Worm (Caenorhabditis elegans) whole organism, L2 larva: ENCODE measurements around the gene ugt-29.
A peak's percentile ranks its signal among the peaks of the same experiment; 100 is the strongest.

Source experiments
- C34F6.9 ChIP-seq: fragments of 150-350 bp; optimal IDR thresholded peaks from 2 replicates; lab custom pipeline; 2014; ENCODE audit warnings: missing biosample characterization, missing genetic modification characterization
- F13H6.1 ChIP-seq: sonication (generic microtip); optimal IDR thresholded peaks from 2 replicates; lab custom pipeline; 2016; ENCODE audit warnings: missing genetic modification characterization, missing compliant biosample characterization
- R02D3.7 ChIP-seq: fragments of 150-350 bp; optimal IDR thresholded peaks from 2 replicates; lab custom pipeline; 2014; ENCODE audit warnings: missing biosample characterization, missing genetic modification characterization
- Y55F3AM.14 ChIP-seq: fragments of 200-800 bp; sonication (Bioruptor generic); optimal IDR thresholded peaks from 2 replicates; lab custom pipeline; 2018; ENCODE audit warnings: mild to moderate bottlenecking, missing genetic modification characterization, missing compliant biosample characterization
- ZK546.5 ChIP-seq: sonication (generic microtip); optimal IDR thresholded peaks from 2 replicates; lab custom pipeline; 2017; ENCODE audit warnings: missing biosample characterization, missing genetic modification characterization
- alr-1 ChIP-seq: fragments of 150-350 bp; optimal IDR thresholded peaks from 2 replicates; lab custom pipeline; 2014; ENCODE audit warnings: missing biosample characterization, missing genetic modification characterization
- aly-2 ChIP-seq: fragments of 150-350 bp; optimal IDR thresholded peaks from 2 replicates; lab custom pipeline; 2014; ENCODE audit warnings: missing biosample characterization, missing genetic modification characterization
- ama-1 ChIP-seq: fragments of 150-350 bp; optimal IDR thresholded peaks from 2 replicates; lab custom pipeline; 2018; ENCODE audit warnings: inconsistent platforms
- blmp-1 ChIP-seq: sonication (generic microtip); optimal IDR thresholded peaks from 2 replicates; lab custom pipeline; 2017; ENCODE audit warnings: missing genetic modification characterization, mild to moderate bottlenecking, missing compliant biosample characterization, antibody characterized with exemption, moderate library complexity; ENCODE audit not compliant: insufficient read depth
- ceh-16 ChIP-seq: fragments of 150-350 bp; optimal IDR thresholded peaks from 2 replicates; lab custom pipeline; 2014; ENCODE audit warnings: missing biosample characterization, missing genetic modification characterization
- ceh-82 ChIP-seq: fragments of 150-350 bp; optimal IDR thresholded peaks from 2 replicates; lab custom pipeline; 2014; ENCODE audit warnings: missing biosample characterization, missing genetic modification characterization
- crh-2 ChIP-seq: sonication (generic microtip); optimal IDR thresholded peaks from 2 replicates; lab custom pipeline; 2017; ENCODE audit warnings: missing biosample characterization, missing genetic modification characterization
- dmd-4 ChIP-seq: sonication (generic microtip); optimal IDR thresholded peaks from 2 replicates; lab custom pipeline; 2017; ENCODE audit warnings: missing biosample characterization, missing genetic modification characterization
- egl-27 ChIP-seq: sonication (generic microtip); optimal IDR thresholded peaks from 3 replicates; lab custom pipeline; 2017; ENCODE audit warnings: missing biosample characterization, missing genetic modification reagents, missing genetic modification characterization
- elt-1 ChIP-seq: fragments of 150-350 bp; optimal IDR thresholded peaks from 2 replicates; lab custom pipeline; 2014; ENCODE audit warnings: missing biosample characterization, missing genetic modification characterization
- elt-3 ChIP-seq: sonication (generic microtip); optimal IDR thresholded peaks from 2 replicates; lab custom pipeline; 2017; ENCODE audit warnings: missing biosample characterization, missing genetic modification characterization
- fos-1 ChIP-seq: fragments of 150-350 bp; optimal IDR thresholded peaks from 2 replicates; lab custom pipeline; 2014; ENCODE audit warnings: missing biosample characterization, missing genetic modification characterization
- gmeb-1 ChIP-seq: fragments of 150-350 bp; optimal IDR thresholded peaks from 2 replicates; lab custom pipeline; 2014; ENCODE audit warnings: missing biosample characterization, missing genetic modification characterization
- lin-11 ChIP-seq: fragments of 150-350 bp; sonication (generic microtip); optimal IDR thresholded peaks from 2 replicates; lab custom pipeline; 2014; ENCODE audit warnings: missing biosample characterization, missing genetic modification characterization, inconsistent platforms, mixed read lengths
- lin-13 ChIP-seq: fragments of 150-350 bp; optimal IDR thresholded peaks from 2 replicates; lab custom pipeline; 2014; ENCODE audit warnings: missing biosample characterization, missing genetic modification reagents, missing genetic modification characterization
- lin-39 ChIP-seq: fragments of 150-350 bp; optimal IDR thresholded peaks from 2 replicates; lab custom pipeline; 2014; ENCODE audit warnings: missing biosample characterization, missing genetic modification reagents, missing genetic modification characterization
- lsy-2 ChIP-seq, 2 experiments: fragments of 150-350 bp in 1 of 2; sonication (generic microtip) in 1 of 2; optimal IDR thresholded peaks; 2 replicates each; lab custom pipeline; 2014 to 2017; ENCODE audit warnings: missing biosample characterization in 2 of 2, missing genetic modification characterization in 2 of 2
- mab-5 ChIP-seq: fragments of 150-350 bp; optimal IDR thresholded peaks from 2 replicates; lab custom pipeline; 2014; ENCODE audit warnings: missing biosample characterization, missing genetic modification characterization
- mbf-1 ChIP-seq: sonication (generic microtip); optimal IDR thresholded peaks from 2 replicates; lab custom pipeline; 2017; ENCODE audit warnings: missing biosample characterization, missing genetic modification characterization
- mdl-1 ChIP-seq, 2 experiments: fragments of 150-350 bp in 1 of 2; sonication (generic microtip) in 1 of 2; optimal IDR thresholded peaks; 2 replicates each; lab custom pipeline; 2017; ENCODE audit warnings: missing biosample characterization in 2 of 2, missing genetic modification characterization in 2 of 2
- nhr-10 ChIP-seq: sonication (generic microtip); optimal IDR thresholded peaks from 2 replicates; lab custom pipeline; 2017; ENCODE audit warnings: missing biosample characterization, missing genetic modification characterization
- nhr-11 ChIP-seq: fragments of 150-350 bp; optimal IDR thresholded peaks from 2 replicates; lab custom pipeline; 2014; ENCODE audit warnings: missing biosample characterization, missing genetic modification characterization
- nhr-12 ChIP-seq: fragments of 150-350 bp; optimal IDR thresholded peaks from 2 replicates; lab custom pipeline; 2014; ENCODE audit warnings: missing biosample characterization, missing genetic modification characterization
- nhr-129 ChIP-seq: fragments of 150-350 bp; optimal IDR thresholded peaks from 2 replicates; lab custom pipeline; 2014; ENCODE audit warnings: missing biosample characterization, missing genetic modification characterization
- nhr-21 ChIP-seq: fragments of 150-350 bp; optimal IDR thresholded peaks from 2 replicates; lab custom pipeline; 2014; ENCODE audit warnings: missing biosample characterization, missing genetic modification characterization
- nhr-23 ChIP-seq: fragments of 150-350 bp; optimal IDR thresholded peaks from 2 replicates; lab custom pipeline; 2014; ENCODE audit warnings: missing biosample characterization, missing genetic modification reagents, missing genetic modification characterization
- nhr-237 ChIP-seq: fragments of 150-350 bp; optimal IDR thresholded peaks from 2 replicates; lab custom pipeline; 2014; ENCODE audit warnings: missing biosample characterization, missing genetic modification characterization
- nhr-25 ChIP-seq: fragments of 150-350 bp; sonication (generic microtip); optimal IDR thresholded peaks from 3 replicates; lab custom pipeline; 2014; ENCODE audit warnings: missing biosample characterization, missing genetic modification characterization
- nhr-6 ChIP-seq: fragments of 150-350 bp; optimal IDR thresholded peaks from 2 replicates; lab custom pipeline; 2014; ENCODE audit warnings: missing biosample characterization, missing genetic modification characterization
- nhr-77 ChIP-seq: fragments of 150-350 bp; optimal IDR thresholded peaks from 2 replicates; lab custom pipeline; 2014; ENCODE audit warnings: missing biosample characterization, missing genetic modification characterization
- peb-1 ChIP-seq: fragments of 150-350 bp; optimal IDR thresholded peaks from 2 replicates; lab custom pipeline; 2014; ENCODE audit warnings: missing biosample characterization, missing genetic modification characterization
- sem-4 ChIP-seq: fragments of 150-350 bp; optimal IDR thresholded peaks from 2 replicates; lab custom pipeline; 2014; ENCODE audit warnings: missing biosample characterization, missing genetic modification reagents, missing genetic modification characterization
- skn-1 ChIP-seq: sonication (generic microtip); optimal IDR thresholded peaks from 2 replicates; lab custom pipeline; 2017; ENCODE audit warnings: missing biosample characterization, missing genetic modification characterization
- sma-3 ChIP-seq: sonication (generic microtip); optimal IDR thresholded peaks from 2 replicates; lab custom pipeline; 2016; ENCODE audit warnings: missing genetic modification reagents, missing genetic modification characterization, missing compliant biosample characterization
- sma-9 ChIP-seq, 2 experiments: fragments of 150-350 bp in 1 of 2; sonication (generic microtip) in 1 of 2; optimal IDR thresholded peaks; 2 replicates each; lab custom pipeline; 2014 to 2016; ENCODE audit warnings: missing genetic modification characterization in 2 of 2, mild to moderate bottlenecking in 1 of 2, missing biosample characterization in 1 of 2, missing compliant biosample characterization in 1 of 2, missing genetic modification reagents in 1 of 2, moderate library complexity in 1 of 2
- snpc-4 ChIP-seq: fragments of 150-350 bp; optimal IDR thresholded peaks from 2 replicates; lab custom pipeline; 2014; ENCODE audit warnings: missing biosample characterization, missing genetic modification characterization
- unc-39 ChIP-seq: fragments of 150-350 bp; optimal IDR thresholded peaks from 2 replicates; lab custom pipeline; 2014; ENCODE audit warnings: missing biosample characterization, missing genetic modification characterization
- unc-55 ChIP-seq: fragments of 150-350 bp; sonication (generic microtip); optimal IDR thresholded peaks from 3 replicates; lab custom pipeline; 2014; ENCODE audit warnings: missing biosample characterization, missing genetic modification reagents, missing genetic modification characterization
- unc-62 ChIP-seq: fragments of 150-350 bp; optimal IDR thresholded peaks from 2 replicates; lab custom pipeline; 2014; ENCODE audit warnings: missing biosample characterization, missing genetic modification reagents, missing genetic modification characterization
- zag-1 ChIP-seq: fragments of 150-350 bp; optimal IDR thresholded peaks from 2 replicates; lab custom pipeline; 2014; ENCODE audit warnings: missing biosample characterization, missing genetic modification characterization
- ztf-1 ChIP-seq: fragments of 200-800 bp; sonication (Bioruptor generic); conservative IDR thresholded peaks from 2 replicates; pipeline ENCODE4 v1.3.6; 2022; ENCODE audit warnings: missing genetic modification characterization, missing compliant biosample characterization
- ztf-11 ChIP-seq: sonication (generic microtip); optimal IDR thresholded peaks from 2 replicates; lab custom pipeline; 2017; ENCODE audit warnings: missing biosample characterization, missing genetic modification characterization
- ztf-4 ChIP-seq: fragments of 150-350 bp; optimal IDR thresholded peaks from 2 replicates; lab custom pipeline; 2014; ENCODE audit warnings: missing biosample characterization, missing genetic modification characterization

Gene ugt-29

DNA sequence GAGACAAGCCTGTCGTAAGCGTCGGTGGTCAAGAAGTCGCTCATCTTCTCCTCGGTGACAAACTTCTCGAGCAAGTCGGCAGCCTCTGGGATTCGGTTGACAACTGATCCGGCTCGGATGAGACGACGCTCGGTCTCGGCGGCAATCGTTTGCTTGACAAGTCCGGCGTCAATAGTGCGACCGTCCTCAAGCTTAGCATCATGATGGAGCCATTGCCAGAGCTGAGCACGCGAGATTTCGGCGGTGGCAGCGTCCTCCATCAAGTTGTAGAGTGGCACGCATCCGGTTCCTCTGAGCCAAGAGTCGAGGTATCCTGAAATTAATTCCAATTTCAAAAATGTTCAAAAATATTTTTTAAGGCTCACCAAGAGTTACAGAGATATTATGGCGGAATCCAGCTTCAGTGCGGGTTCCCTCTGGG, 25.1 kb upstream of the ugt-29 start:
- TF ChIP-seq sma-3 (GFP tag; lab: Kevin White, UChicago): peak; percentile 31
- no peak for TF ChIP-seq blmp-1 (tag; lab: Kevin White, UChicago)

- peak; percentile 37 for TF ChIP-seq snpc-4 (tag; lab: Kevin White, UChicago)
- TF ChIP-seq blmp-1 (tag; lab: Kevin White, UChicago): peak; percentile 73
- TF ChIP-seq alr-1 (tag; lab: Kevin White, UChicago): no peak
- no peak for TF ChIP-seq unc-39 (tag; lab: Kevin White, UChicago)
- TF ChIP-seq zag-1: no peak
- peak; percentile 89 for TF ChIP-seq nhr-25 (tag; lab: Kevin White, UChicago)
- TF ChIP-seq fos-1 (tag; lab: Kevin White, UChicago): no peak
- TF ChIP-seq dmd-4: no peak
- TF ChIP-seq aly-2 (tag; lab: Kevin White, UChicago): peak; percentile 5
- no peak for TF ChIP-seq nhr-11 (tag; lab: Kevin White, UChicago)
- peak; percentile 95 for TF ChIP-seq nhr-21 (tag; lab: Kevin White, UChicago)
- TF ChIP-seq skn-1 (tag; lab: Kevin White, UChicago): no peak
- no peak for TF ChIP-seq nhr-237 (tag; lab: Kevin White, UChicago)
- peak; percentile 63 for TF ChIP-seq nhr-6 (tag; lab: Kevin White, UChicago)
- TF ChIP-seq sma-3 (GFP tag; lab: Kevin White, UChicago): peak; percentile 70
- no peak for TF ChIP-seq nhr-77 (tag; lab: Kevin White, UChicago)
- peak; percentile 98 for TF ChIP-seq ama-1 (lab: Kevin White, UChicago)
- no peak for TF ChIP-seq mab-5
- TF ChIP-seq ZK546.5 (tag; lab: Kevin White, UChicago): peak; percentile 17
- no peak for TF ChIP-seq unc-55 (GFP tag; lab: Kevin White, UChicago)
- 0 out of 2 replicates have a peak, but pooled peaks have one; percentile 18 for TF ChIP-seq ztf-1 (GFP tag; lab: Robert Waterston, UW)
- TF ChIP-seq lin-39 (tag; lab: Kevin White, UChicago): no peak
- no peak for TF ChIP-seq R02D3.7 (tag; lab: Kevin White, UChicago)
- TF ChIP-seq mbf-1 (tag; lab: Kevin White, UChicago): no peak
- no peak for TF ChIP-seq nhr-12 (tag; lab: Kevin White, UChicago)
- peak; percentile 71 for TF ChIP-seq F13H6.1
- TF ChIP-seq lsy-2 (tag; optimal IDR thresholded peaks at IDR 0.05; lab: Kevin White, UChicago): peak in 1 of 2 experiments; percentile 87
- TF ChIP-seq gmeb-1 (tag; lab: Kevin White, UChicago): peak; percentile 46
- TF ChIP-seq ceh-16 (tag; lab: Kevin White, UChicago): no peak
- peak; percentile 90 for TF ChIP-seq Y55F3AM.14 (GFP tag; lab: Kevin White, UChicago)
- TF ChIP-seq unc-62: no peak
- TF ChIP-seq sem-4 (tag; lab: Kevin White, UChicago): peak; percentile 8
- no peak for TF ChIP-seq lin-11 (tag; lab: Kevin White, UChicago)
- TF ChIP-seq sma-9 (GFP tag; optimal IDR thresholded peaks at IDR 0.05; lab: Kevin White, UChicago): peak; percentile 77
- TF ChIP-seq sma-9 (tag; optimal IDR thresholded peaks at IDR 0.05; lab: Kevin White, UChicago): no peak
- TF ChIP-seq egl-27 (tag; lab: Kevin White, UChicago): no peak
- peak; percentile 85 for TF ChIP-seq crh-2 (tag; lab: Kevin White, UChicago)
- TF ChIP-seq ztf-11 (tag; lab: Kevin White, UChicago): no peak
- TF ChIP-seq elt-3 (tag; lab: Kevin White, UChicago): no peak
- TF ChIP-seq nhr-10: no peak
- peak; percentile 88 for TF ChIP-seq nhr-129 (tag; lab: Kevin White, UChicago)
- TF ChIP-seq ceh-82 (tag; lab: Kevin White, UChicago): no peak
- TF ChIP-seq ztf-4 (tag; lab: Kevin White, UChicago): peak; percentile 89
- TF ChIP-seq elt-1 (tag; lab: Kevin White, UChicago): no peak
- no peak for TF ChIP-seq nhr-23 (tag; lab: Kevin White, UChicago)
- no peak for TF ChIP-seq mdl-1 (tag; optimal IDR thresholded peaks at IDR 0.05; lab: Kevin White, UChicago)
- peak; percentile 53 for TF ChIP-seq lin-13
- no peak for TF ChIP-seq peb-1 (tag; lab: Kevin White, UChicago)
- peak; percentile 32 for TF ChIP-seq C34F6.9
- TF ChIP-seq, all 48 proteins: peak for 21
These were observed 24.5 kb upstream of the ugt-29 start, which contains the start of gene fbxb-72 for ce11 chrV:723895-724352. fbxb-72 (minus strand) TSS chrV:723952.
